Worm (Caenorhabditis elegans): ENCODE results near the gene ZK1251.3.

Gene ZK1251.3

ce11 chrIV:9717844-9718243 is 34.4 kb downstream of the ZK1251.3 start:
- TF ChIP-seq nhr-102 (tag; optimal IDR thresholded peaks at IDR 0.05) (no peak), unc-62 (GFP tag; optimal IDR thresholded peaks at IDR 0.05 in 1 of 2) (peak in 1 of 2 experiments; percentile 16), unc-62 (tag; optimal IDR thresholded peaks at IDR 0.05) (no peak), tag-97 (GFP tag; IDR thresholded peaks at IDR 0.05) (no peak), hlh-30 (tag; optimal IDR thresholded peaks at IDR 0.05; ENCODE audit: insufficient read depth) (no peak), ztf-7 (tag; optimal IDR thresholded peaks at IDR 0.05) (peak; percentile 95), egl-27 (tag; optimal IDR thresholded peaks at IDR 0.05) (no peak), aha-1 (tag) (peak; percentile 86), aly-2 (tag; optimal IDR thresholded peaks at IDR 0.05) (no peak), saeg-2 (GFP tag; IDR thresholded peaks at IDR 0.05) (no peak), lin-29 (GFP tag; IDR thresholded peaks at IDR 0.05) (no peak), dmd-9 (GFP tag; IDR thresholded peaks at IDR 0.05) (no peak), F44E2.7 (GFP tag; IDR thresholded peaks at IDR 0.05) (no peak), ceh-28 (tag; optimal IDR thresholded peaks at IDR 0.05) (no peak), lin-39 (tag; optimal IDR thresholded peaks at IDR 0.05) (no peak), ceh-20 (GFP tag; IDR thresholded peaks at IDR 0.05) (no peak), nhr-42 (GFP tag; IDR thresholded peaks at IDR 0.05) (no peak)

ce11 chrIV:9718396-9718795 is 34.9 kb downstream of the ZK1251.3 start:
- no peak for TF ChIP-seq nhr-237 (tag; optimal IDR thresholded peaks at IDR 0.05)
- no peak for TF ChIP-seq mes-2 (tag; optimal IDR thresholded peaks at IDR 0.05; ENCODE audit: poor library complexity, severe bottlenecking)
- no peak for TF ChIP-seq nhr-41 (GFP tag; IDR thresholded peaks at IDR 0.05)
- no peak for TF ChIP-seq aly-2 (tag; optimal IDR thresholded peaks at IDR 0.05)
- TF ChIP-seq ztf-11 (tag; optimal IDR thresholded peaks at IDR 0.05) = no peak
- no peak for TF ChIP-seq ceh-82 (tag; optimal IDR thresholded peaks at IDR 0.05)
- no peak for TF ChIP-seq lin-39 (tag; optimal IDR thresholded peaks at IDR 0.05)
- TF ChIP-seq mdl-1 (tag; optimal IDR thresholded peaks at IDR 0.05) = peak; percentile 27 to 84
- TF ChIP-seq dve-1 (tag; optimal IDR thresholded peaks at IDR 0.05; ENCODE audit: insufficient read depth) = peak; percentile 87
- TF ChIP-seq nhr-25 (tag; optimal IDR thresholded peaks at IDR 0.05; ENCODE audit: borderline replicate concordance, insufficient read depth) = peak; percentile 65
- TF ChIP-seq nhr-10 (tag; optimal IDR thresholded peaks at IDR 0.05) = peak; percentile 27
- peak; percentile 37 for TF ChIP-seq madf-9 (GFP tag; conservative IDR thresholded peaks at IDR 0.05)
- TF ChIP-seq nhr-102 (tag; optimal IDR thresholded peaks at IDR 0.05) = no peak
- no peak for TF ChIP-seq ceh-44 (GFP tag; IDR thresholded peaks at IDR 0.05)
- TF ChIP-seq dmd-6 (GFP tag; IDR thresholded peaks at IDR 0.05) = peak; percentile 93
- no peak for TF ChIP-seq egl-43 (GFP tag; IDR thresholded peaks at IDR 0.05)
- no peak for TF ChIP-seq T26A8.4 (GFP tag; IDR thresholded peaks at IDR 0.05)
- TF ChIP-seq lin-1 (GFP tag; IDR thresholded peaks at IDR 0.05) = peak; percentile 67
- TF ChIP-seq hmg-1.1 (GFP tag; IDR thresholded peaks at IDR 0.05) = no peak; the same call in 1 of the 2 replicates
- no peak for TF ChIP-seq fos-1 (tag; optimal IDR thresholded peaks at IDR 0.05)
- TF ChIP-seq lsy-2 (tag; optimal IDR thresholded peaks at IDR 0.05) = peak; percentile 70 to 79
- no peak for TF ChIP-seq Y48G9A.11 (GFP tag; IDR thresholded peaks at IDR 0.05)
- TF ChIP-seq zip-11 (GFP tag; IDR thresholded peaks at IDR 0.05) = no peak
- TF ChIP-seq unc-62 (GFP tag; optimal IDR thresholded peaks at IDR 0.05 in 1 of 2) = peak in 1 of 2 experiments; percentile 97
- TF ChIP-seq unc-62 (tag; optimal IDR thresholded peaks at IDR 0.05) = no peak
- no peak for TF ChIP-seq daf-16 (GFP tag; optimal IDR thresholded peaks at IDR 0.05)
- peak; percentile 56 for TF ChIP-seq daf-16 (tag; optimal IDR thresholded peaks at IDR 0.05)
- TF ChIP-seq daf-8 (GFP tag; IDR thresholded peaks at IDR 0.05) = no peak
- TF ChIP-seq mxl-3 (GFP tag; optimal IDR thresholded peaks at IDR 0.05) = peak; percentile 76
- 0 out of 2 replicates have a peak, but pooled peaks have one; percentile 14 for TF ChIP-seq lin-29 (GFP tag; IDR thresholded peaks at IDR 0.05)
- TF ChIP-seq mdt-29 (GFP tag; IDR thresholded peaks at IDR 0.05) = no peak
- TF ChIP-seq madf-5 (GFP tag; IDR thresholded peaks at IDR 0.05) = no peak
- TF ChIP-seq nhr-28 (tag; optimal IDR thresholded peaks at IDR 0.05) = peak; percentile 94
- TF ChIP-seq pha-4 (GFP tag; IDR thresholded peaks at IDR 0.05) = 0 out of 2 replicates have a peak, but pooled peaks have one; percentile 44
- no peak for TF ChIP-seq pha-4 (tag; optimal IDR thresholded peaks at IDR 0.05)
- no peak for TF ChIP-seq tag-97 (GFP tag; IDR thresholded peaks at IDR 0.05)
- TF ChIP-seq cey-2 (tag; optimal IDR thresholded peaks at IDR 0.05; ENCODE audit: borderline replicate concordance, insufficient read depth) = peak; percentile 64
- no peak for TF ChIP-seq zip-2 (tag; optimal IDR thresholded peaks at IDR 0.05)
- no peak for TF ChIP-seq set-16 (GFP tag; IDR thresholded peaks at IDR 0.05)
- no peak for TF ChIP-seq skn-1 (tag; optimal IDR thresholded peaks at IDR 0.05)

All from whole organism, L4 larva.